Worm (Caenorhabditis elegans) whole organism, L1 larva: ENCODE data around the gene F58A3.3.

ENCODE experiments used
- ceh-8 ChIP-seq: fragments of 200-800 bp; sonication (Bioruptor generic); optimal IDR thresholded peaks from 2 replicates; lab custom pipeline; 2018; ENCODE audit warnings: mild to moderate bottlenecking, missing genetic modification characterization, moderate library complexity, missing compliant biosample characterization
- efl-1 ChIP-seq, 4 experiments: fragments of 150-350 bp; optimal IDR thresholded peaks in 3 of 4; peaks in 1 of 4; 1 replicate in 1 of 4; 2 replicates in 3 of 4; lab custom pipeline; 2014; ENCODE audit warnings: missing biosample characterization in 2 of 4, missing genetic modification characterization in 2 of 4, missing genetic modification reagents in 2 of 4
- egl-27 ChIP-seq, 2 experiments: fragments of 150-350 bp in 1 of 2; sonication (generic microtip); optimal IDR thresholded peaks; 3 replicates each; lab custom pipeline; 2017 to 2018; ENCODE audit warnings: missing biosample characterization in 2 of 2, missing genetic modification characterization in 2 of 2, missing genetic modification reagents in 2 of 2
- elt-3 ChIP-seq, 6 experiments: fragments of 150-350 bp in 1 of 6; sonication (generic microtip); optimal IDR thresholded peaks; 2 replicates each; lab custom pipeline; 2017 to 2018; ENCODE audit warnings: missing biosample characterization in 6 of 6, missing genetic modification characterization in 6 of 6, inconsistent platforms in 1 of 6
- ets-5 ChIP-seq: fragments of 200-800 bp; sonication (Bioruptor generic); IDR thresholded peaks from 2 replicates; pipeline ENCODE4 v1.3.6; 2022; ENCODE audit warnings: missing genetic modification characterization, missing compliant biosample characterization
- fkh-10 ChIP-seq: sonication (generic microtip); optimal IDR thresholded peaks from 2 replicates; lab custom pipeline; 2017; ENCODE audit warnings: missing biosample characterization, missing genetic modification reagents, missing genetic modification characterization
- nhr-77 ChIP-seq: fragments of 150-350 bp; optimal IDR thresholded peaks from 2 replicates; lab custom pipeline; 2014; ENCODE audit warnings: missing biosample characterization, missing genetic modification characterization
- skn-1 ChIP-seq: fragments of 150-350 bp; optimal IDR thresholded peaks from 2 replicates; lab custom pipeline; 2014; ENCODE audit warnings: missing biosample characterization, missing genetic modification characterization
- ztf-4 ChIP-seq: fragments of 150-350 bp; optimal IDR thresholded peaks from 2 replicates; lab custom pipeline; 2014; ENCODE audit warnings: missing biosample characterization, missing genetic modification characterization

- TF ChIP-seq egl-27 (tag; optimal IDR thresholded peaks at IDR 0.05; lab: Kevin White, UChicago): no peak
- no peak for TF ChIP-seq ceh-8 (GFP tag; lab: Kevin White, UChicago)
- TF ChIP-seq ztf-4 (tag; lab: Kevin White, UChicago): no peak
- no peak for TF ChIP-seq efl-1 (optimal IDR thresholded peaks at IDR 0.05; lab: Kevin White, UChicago)
- TF ChIP-seq efl-1 (GFP tag; optimal IDR thresholded peaks at IDR 0.05 in 1 of 2; lab: Kevin White, UChicago): no peak
- no peak for TF ChIP-seq ets-5 (GFP tag; lab: Robert Waterston, UW)
- no peak for TF ChIP-seq skn-1 (tag; lab: Kevin White, UChicago)
- TF ChIP-seq elt-3 (tag; optimal IDR thresholded peaks at IDR 0.05; lab: Kevin White, UChicago): no peak
- TF ChIP-seq nhr-77 (tag; lab: Kevin White, UChicago): no peak
- no peak for TF ChIP-seq fkh-10 (GFP tag; lab: Kevin White, UChicago)
Measured at ce11 chrX:10982051-10982450, 30.4 kb upstream of the F58A3.3 start, which contains the start of gene ver-4.
